Fruit fly (Drosophila melanogaster) whole organism, wandering third instar larva: ENCODE measurements around the gene CG45428.

Source experiments
- HLH106 ChIP-seq: fragments of 200-800 bp; optimal IDR thresholded peaks from 3 replicates; lab custom pipeline; 2019; ENCODE audit warnings: missing biosample characterization, mild to moderate bottlenecking, missing genetic modification characterization, moderate library complexity
- Hnf4 ChIP-seq: fragments of 200-800 bp; sonication (Bioruptor generic); optimal IDR thresholded peaks from 2 replicates; lab custom pipeline; 2016; ENCODE audit warnings: missing biosample characterization, mild to moderate bottlenecking, missing genetic modification characterization
- Hr78 ChIP-seq: fragments of >200 bp; optimal IDR thresholded peaks from 2 replicates; lab custom pipeline; 2017; ENCODE audit warnings: missing biosample characterization, missing genetic modification characterization
- Jra ChIP-seq: sonication (Bioruptor generic); optimal IDR thresholded peaks from 2 replicates; lab custom pipeline; 2016; ENCODE audit warnings: missing biosample characterization, missing genetic modification characterization
- Mio ChIP-seq: sonication (Bioruptor generic); optimal IDR thresholded peaks from 2 replicates; lab custom pipeline; 2016; ENCODE audit warnings: missing biosample characterization, missing genetic modification characterization
- Myc ChIP-seq: fragments of >200 bp; optimal IDR thresholded peaks from 2 replicates; lab custom pipeline; 2017
- OdsH ChIP-seq: fragments of 200-800 bp; sonication (Bioruptor generic); optimal IDR thresholded peaks from 2 replicates; lab custom pipeline; 2016; ENCODE audit warnings: missing biosample characterization, mild to moderate bottlenecking, missing genetic modification characterization
- Sp1 ChIP-seq: fragments of 200-800 bp; sonication (Bioruptor generic); optimal IDR thresholded peaks from 3 replicates; lab custom pipeline; 2019; ENCODE audit warnings: missing biosample characterization, mild to moderate bottlenecking, missing genetic modification characterization, moderate library complexity
- dmrt93B ChIP-seq: fragments of 200-800 bp; sonication (Bioruptor generic); optimal IDR thresholded peaks from 2 replicates; lab custom pipeline; 2018; ENCODE audit warnings: missing biosample characterization, mild to moderate bottlenecking, missing genetic modification characterization
- fru ChIP-seq: fragments of 200-800 bp; sonication (Bioruptor generic); optimal IDR thresholded peaks from 3 replicates; lab custom pipeline; 2016; ENCODE audit warnings: missing biosample characterization, mild to moderate bottlenecking, missing genetic modification characterization
- h ChIP-seq: fragments of 200-800 bp; sonication (Bioruptor generic); optimal IDR thresholded peaks from 3 replicates; lab custom pipeline; 2016; ENCODE audit warnings: missing biosample characterization, mild to moderate bottlenecking, missing genetic modification characterization
- psq ChIP-seq: fragments of 200-800 bp; sonication (Bioruptor generic); optimal IDR thresholded peaks from 3 replicates; lab custom pipeline; 2017; ENCODE audit warnings: missing biosample characterization, mild to moderate bottlenecking, missing genetic modification characterization, moderate library complexity
- sage ChIP-seq: fragments of 200-800 bp; sonication (Bioruptor generic); optimal IDR thresholded peaks from 2 replicates; lab custom pipeline; 2016; ENCODE audit warnings: missing biosample characterization, mild to moderate bottlenecking, missing genetic modification characterization
- usp ChIP-seq: fragments of >200 bp; optimal IDR thresholded peaks from 2 replicates; lab custom pipeline; 2017; ENCODE audit warnings: missing biosample characterization, missing genetic modification characterization

DNA sequence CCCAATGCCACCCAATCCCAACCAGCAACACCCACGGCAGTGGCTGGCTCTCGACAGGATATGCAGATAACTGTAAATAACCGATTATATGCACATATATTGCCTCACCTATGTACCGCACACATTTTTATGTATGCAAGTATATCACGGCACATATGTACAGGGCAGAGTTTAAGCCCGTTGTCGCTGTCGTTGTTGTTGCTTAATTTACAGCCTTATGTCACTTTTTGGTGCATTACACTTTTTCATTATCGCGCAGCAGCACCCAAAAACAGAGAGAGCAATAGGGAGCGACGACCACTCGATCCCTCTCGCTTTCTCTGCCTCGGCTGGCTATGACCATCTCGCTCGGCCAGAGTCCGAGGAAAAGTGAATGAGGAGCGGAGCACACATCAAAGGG, 2.4 kb upstream of the CG45428 start:
- TF ChIP-seq psq: no peak
- TF ChIP-seq Hr78 (GFP tag; lab: Kevin White, UChicago): no peak
- no peak for TF ChIP-seq sage
- no peak for TF ChIP-seq usp (GFP tag; lab: Kevin White, UChicago)
- no peak for TF ChIP-seq Myc (lab: Kevin White, UChicago)
- TF ChIP-seq Mio (GFP tag; lab: Kevin White, UChicago): no peak
- no peak for TF ChIP-seq dmrt93B (GFP tag; lab: Kevin White, UChicago)
- TF ChIP-seq Sp1 (GFP tag; lab: Kevin White, UChicago): no peak
- TF ChIP-seq HLH106 (tag; lab: Kevin White, UChicago): no peak
- TF ChIP-seq Hnf4 (GFP tag; lab: Kevin White, UChicago): no peak
- no peak for TF ChIP-seq h
- TF ChIP-seq fru (GFP tag; lab: Kevin White, UChicago): no peak
- TF ChIP-seq OdsH (GFP tag; lab: Kevin White, UChicago): no peak
- TF ChIP-seq Jra (GFP tag; lab: Kevin White, UChicago): no peak
